Fruit fly (Drosophila melanogaster) whole organism, embryonic: ENCODE measurements around the gene Lcp65Ae.

Experiments
- BtbVII ChIP-seq: fragments of 200-800 bp; sonication (Bioruptor generic); optimal IDR thresholded peaks from 3 replicates; lab custom pipeline; 2017; ENCODE audit warnings: missing biosample characterization, mild to moderate bottlenecking, missing genetic modification characterization
- CG10209 ChIP-seq: fragments of 200-800 bp; sonication (Bioruptor generic); optimal IDR thresholded peaks from 3 replicates; lab custom pipeline; 2017; ENCODE audit warnings: missing biosample characterization, mild to moderate bottlenecking, missing genetic modification characterization, missing genetic modification reagents
- CG11398 ChIP-seq: fragments of 200-800 bp; sonication (Bioruptor generic); optimal IDR thresholded peaks from 2 replicates; lab custom pipeline; 2016; ENCODE audit warnings: missing biosample characterization, missing genetic modification characterization
- CG17359 ChIP-seq: fragments of 200-800 bp; sonication (Bioruptor generic); optimal IDR thresholded peaks from 3 replicates; lab custom pipeline; 2018; ENCODE audit warnings: missing biosample characterization, mild to moderate bottlenecking, missing genetic modification characterization, moderate library complexity
- CG17612 ChIP-seq: fragments of 200-800 bp; sonication (Bioruptor generic); IDR thresholded peaks from 2 replicates; pipeline ENCODE4 v1.3.6; 2022; ENCODE audit warnings: missing biosample characterization, missing genetic modification characterization
- Mad ChIP-seq: fragments of 200-800 bp; sonication (Bioruptor generic); optimal IDR thresholded peaks from 2 replicates; lab custom pipeline; 2016; ENCODE audit warnings: missing biosample characterization, missing genetic modification characterization
- Stat92E ChIP-seq, 3 experiments: fragments of >200 bp in 2 of 3; fragments of 200-800 bp in 1 of 3; sonication (Bioruptor generic) in 1 of 3; optimal IDR thresholded peaks; 2 replicates each; lab custom pipeline; 2017 to 2019; ENCODE audit warnings: missing biosample characterization in 3 of 3, missing genetic modification characterization in 3 of 3, mild to moderate bottlenecking in 1 of 3, moderate library complexity in 1 of 3
- fd64A ChIP-seq: fragments of 200-800 bp; sonication (Bioruptor generic); optimal IDR thresholded peaks from 3 replicates; lab custom pipeline; 2018; ENCODE audit warnings: missing biosample characterization, mild to moderate bottlenecking, missing genetic modification characterization
- nerfin-1 ChIP-seq: fragments of 200-800 bp; sonication (Bioruptor generic); optimal IDR thresholded peaks from 3 replicates; lab custom pipeline; 2019; ENCODE audit warnings: missing biosample characterization, mild to moderate bottlenecking, missing genetic modification characterization, moderate library complexity
- psq ChIP-seq: fragments of 200-800 bp; sonication (Bioruptor generic); optimal IDR thresholded peaks from 2 replicates; lab custom pipeline; 2017; ENCODE audit warnings: missing biosample characterization, missing genetic modification characterization
- wor ChIP-seq: fragments of 200-800 bp; sonication (Bioruptor generic); IDR thresholded peaks from 2 replicates; pipeline ENCODE4 v1.3.6; 2022; ENCODE audit warnings: missing biosample characterization, missing genetic modification characterization

- TF ChIP-seq nerfin-1 (tag; lab: Kevin White, UChicago) = no peak
- no peak for TF ChIP-seq BtbVII (GFP tag; lab: Kevin White, UChicago)
- no peak for TF ChIP-seq Stat92E (GFP tag; optimal IDR thresholded peaks at IDR 0.05; lab: Kevin White, UChicago)
- TF ChIP-seq wor (GFP tag; lab: Robert Waterston, UW) = no peak
- no peak for TF ChIP-seq CG10209 (GFP tag; lab: Kevin White, UChicago)
- TF ChIP-seq fd64A = no peak
- TF ChIP-seq CG17612 = no peak
- TF ChIP-seq CG17359 = no peak
- TF ChIP-seq CG11398 (GFP tag; lab: Kevin White, UChicago) = no peak
- no peak for TF ChIP-seq Mad (GFP tag; lab: Kevin White, UChicago)
- TF ChIP-seq psq = no peak
Observed at dm6 chr3L:6143188-6143755, 5.4 kb upstream of the Lcp65Ae start, which contains the start of gene Lcp65Ad.
